Fruit fly (Drosophila melanogaster): ENCODE results near the gene CG33668.

dm6 chrX:6375636-6376035 lies 43.6 kb downstream of the CG33668 start:
- TF ChIP-seq usp (GFP tag; optimal IDR thresholded peaks at IDR 0.05) (no peak), CG8478 (optimal IDR thresholded peaks at IDR 0.05) (no peak), EcR (GFP tag; optimal IDR thresholded peaks at IDR 0.05) (no peak)

Data from whole organism.